Fruit fly (Drosophila melanogaster) whole organism, wandering third instar larva: Measurements from ENCODE around the gene Nedd8.
A peak's percentile ranks its signal among the peaks of the same experiment; 100 is the strongest.

Experiments used
- Abd-B ChIP-seq: fragments of >200 bp; optimal IDR thresholded peaks from 2 replicates; lab custom pipeline; 2017; ENCODE audit warnings: missing biosample characterization, missing genetic modification characterization
- CG32264 ChIP-seq: fragments of 200-800 bp; sonication (Bioruptor generic); optimal IDR thresholded peaks from 2 replicates; lab custom pipeline; 2016; ENCODE audit warnings: missing biosample characterization, missing genetic modification characterization
- CG9705 ChIP-seq: fragments of 200-800 bp; sonication (Bioruptor generic); optimal IDR thresholded peaks from 2 replicates; lab custom pipeline; 2018; ENCODE audit warnings: missing biosample characterization, mild to moderate bottlenecking, missing genetic modification characterization
- CrebA ChIP-seq: fragments of 200-800 bp; sonication (Bioruptor generic); optimal IDR thresholded peaks from 2 replicates; lab custom pipeline; 2016; ENCODE audit warnings: missing biosample characterization, mild to moderate bottlenecking, missing genetic modification characterization, borderline replicate concordance
- Dif ChIP-seq: fragments of 200-275, 200-300 bp; sonication (Bioruptor generic); optimal IDR thresholded peaks from 2 replicates; lab custom pipeline; 2018; ENCODE audit warnings: missing biosample characterization, missing genetic modification characterization; ENCODE audit not compliant: partially characterized antibody
- GATAd ChIP-seq: sonication (Bioruptor generic); optimal IDR thresholded peaks from 2 replicates; lab custom pipeline; 2016; ENCODE audit warnings: missing biosample characterization, missing genetic modification characterization
- HLH106 ChIP-seq: fragments of 200-800 bp; optimal IDR thresholded peaks from 3 replicates; lab custom pipeline; 2019; ENCODE audit warnings: missing biosample characterization, mild to moderate bottlenecking, missing genetic modification characterization, moderate library complexity
- Hnf4 ChIP-seq: fragments of 200-800 bp; sonication (Bioruptor generic); optimal IDR thresholded peaks from 2 replicates; lab custom pipeline; 2016; ENCODE audit warnings: missing biosample characterization, mild to moderate bottlenecking, missing genetic modification characterization
- Hr78 ChIP-seq: fragments of >200 bp; optimal IDR thresholded peaks from 2 replicates; lab custom pipeline; 2017; ENCODE audit warnings: missing biosample characterization, missing genetic modification characterization
- Hr83 ChIP-seq: fragments of 200-300 bp; sonication (Bioruptor generic); optimal IDR thresholded peaks from 2 replicates; lab custom pipeline; 2016; ENCODE audit warnings: missing biosample characterization, mild to moderate bottlenecking, missing genetic modification characterization, moderate library complexity; ENCODE audit not compliant: poor library complexity, severe bottlenecking
- Jra ChIP-seq: sonication (Bioruptor generic); optimal IDR thresholded peaks from 2 replicates; lab custom pipeline; 2016; ENCODE audit warnings: missing biosample characterization, missing genetic modification characterization
- Myc ChIP-seq: fragments of >200 bp; optimal IDR thresholded peaks from 2 replicates; lab custom pipeline; 2017
- N ChIP-seq: fragments of >200 bp; optimal IDR thresholded peaks from 2 replicates; lab custom pipeline; 2018; ENCODE audit warnings: missing biosample characterization, missing external identifiers, missing genetic modification characterization
- OdsH ChIP-seq: fragments of 200-800 bp; sonication (Bioruptor generic); optimal IDR thresholded peaks from 2 replicates; lab custom pipeline; 2016; ENCODE audit warnings: missing biosample characterization, mild to moderate bottlenecking, missing genetic modification characterization
- Sp1 ChIP-seq: fragments of 200-800 bp; sonication (Bioruptor generic); optimal IDR thresholded peaks from 3 replicates; lab custom pipeline; 2019; ENCODE audit warnings: missing biosample characterization, mild to moderate bottlenecking, missing genetic modification characterization, moderate library complexity
- Vsx2 ChIP-seq: fragments of 200-300, 225-300 bp; sonication (Bioruptor generic); optimal IDR thresholded peaks from 2 replicates; lab custom pipeline; 2018; ENCODE audit warnings: missing biosample characterization, missing genetic modification characterization; ENCODE audit not compliant: partially characterized antibody
- br ChIP-seq: fragments of 200-800 bp; sonication (Bioruptor generic); optimal IDR thresholded peaks from 2 replicates; lab custom pipeline; 2016; ENCODE audit warnings: missing biosample characterization, missing genetic modification characterization
- brk ChIP-seq: fragments of 200-800 bp; sonication (Bioruptor generic); optimal IDR thresholded peaks from 2 replicates; lab custom pipeline; 2016; ENCODE audit warnings: missing biosample characterization, mild to moderate bottlenecking, missing genetic modification characterization
- dl ChIP-seq, 2 experiments: fragments of 175-275, 200-275 bp in 1 of 2; fragments of 200-275 bp in 1 of 2; sonication (Bioruptor generic); optimal IDR thresholded peaks; lab custom pipeline; 2018; ENCODE audit warnings: mild to moderate bottlenecking in 2 of 2, missing biosample characterization in 2 of 2, missing genetic modification characterization in 2 of 2, moderate library complexity in 2 of 2; ENCODE audit not compliant: partially characterized antibody in 2 of 2, insufficient read depth in 1 of 2
- dmrt93B ChIP-seq: fragments of 200-800 bp; sonication (Bioruptor generic); optimal IDR thresholded peaks from 2 replicates; lab custom pipeline; 2018; ENCODE audit warnings: missing biosample characterization, mild to moderate bottlenecking, missing genetic modification characterization
- ey ChIP-seq: fragments of 200-800 bp; sonication (Bioruptor generic); optimal IDR thresholded peaks from 2 replicates; lab custom pipeline; 2016; ENCODE audit warnings: missing biosample characterization, missing genetic modification characterization
- foxo ChIP-seq, 2 experiments: fragments of 200-800 bp; sonication (Bioruptor generic); optimal IDR thresholded peaks; 2 replicates in 1 of 2; 3 replicates in 1 of 2; lab custom pipeline; 2016 to 2017; ENCODE audit warnings: missing biosample characterization in 2 of 2, missing genetic modification characterization in 2 of 2
- fru ChIP-seq: fragments of 200-800 bp; sonication (Bioruptor generic); optimal IDR thresholded peaks from 3 replicates; lab custom pipeline; 2016; ENCODE audit warnings: missing biosample characterization, mild to moderate bottlenecking, missing genetic modification characterization
- h ChIP-seq: fragments of 200-800 bp; sonication (Bioruptor generic); optimal IDR thresholded peaks from 3 replicates; lab custom pipeline; 2016; ENCODE audit warnings: missing biosample characterization, mild to moderate bottlenecking, missing genetic modification characterization
- jim ChIP-seq: fragments of 175-275, 200-325 bp; sonication (Bioruptor generic); optimal IDR thresholded peaks from 2 replicates; lab custom pipeline; 2016; ENCODE audit warnings: missing biosample characterization, mild to moderate bottlenecking, missing genetic modification characterization
- pan ChIP-seq: fragments of >200 bp; optimal IDR thresholded peaks from 2 replicates; lab custom pipeline; 2017
- psq ChIP-seq: fragments of 200-800 bp; sonication (Bioruptor generic); optimal IDR thresholded peaks from 3 replicates; lab custom pipeline; 2017; ENCODE audit warnings: missing biosample characterization, mild to moderate bottlenecking, missing genetic modification characterization, moderate library complexity
- rgr ChIP-seq: fragments of 200-800 bp; sonication (Bioruptor generic); optimal IDR thresholded peaks from 3 replicates; lab custom pipeline; 2016; ENCODE audit warnings: missing biosample characterization, mild to moderate bottlenecking, missing genetic modification characterization
- sage ChIP-seq: fragments of 200-800 bp; sonication (Bioruptor generic); optimal IDR thresholded peaks from 2 replicates; lab custom pipeline; 2016; ENCODE audit warnings: missing biosample characterization, mild to moderate bottlenecking, missing genetic modification characterization
- sv ChIP-seq: fragments of 200-800 bp; sonication (Bioruptor generic); optimal IDR thresholded peaks from 3 replicates; lab custom pipeline; 2016; ENCODE audit warnings: missing biosample characterization, missing genetic modification characterization
- tai ChIP-seq: sonication (Bioruptor generic); optimal IDR thresholded peaks from 2 replicates; lab custom pipeline; 2016; ENCODE audit warnings: missing biosample characterization, missing genetic modification characterization
- woc ChIP-seq: sonication (Bioruptor generic); optimal IDR thresholded peaks from 2 replicates; lab custom pipeline; 2016; ENCODE audit warnings: missing biosample characterization, mild to moderate bottlenecking, missing genetic modification characterization

Nedd8 gene

dm6 chr2L:18987078-18987895 is 35.6 kb upstream of the Nedd8 start, which contains the start of the genes Swip-1 and EMC5 (continued):
- TF ChIP-seq ey (GFP tag; lab: Kevin White, UChicago), result no peak
- TF ChIP-seq Hnf4 (GFP tag; lab: Kevin White, UChicago), result peak; percentile 37
- peak; percentile 17 for TF ChIP-seq CG9705 (GFP tag; lab: Kevin White, UChicago)
- no peak for TF ChIP-seq CG32264
- no peak for TF ChIP-seq GATAd
- peak; percentile 50 for TF ChIP-seq brk (GFP tag; lab: Kevin White, UChicago)
- peak; percentile 77 for TF ChIP-seq HLH106 (tag; lab: Kevin White, UChicago)
- TF ChIP-seq Abd-B, result no peak
- peak; percentile 47 for TF ChIP-seq psq (GFP tag; lab: Kevin White, UChicago)
- TF ChIP-seq CrebA (GFP tag; lab: Kevin White, UChicago), result no peak
- TF ChIP-seq Hr78 (GFP tag; lab: Kevin White, UChicago), result no peak

dm6 chr2L:18986125-18986498 is 34.5 kb upstream of the Nedd8 start:
- TF ChIP-seq jim, result no peak
- TF ChIP-seq GATAd, result no peak
- no peak for TF ChIP-seq dmrt93B
- TF ChIP-seq Sp1 (GFP tag; lab: Kevin White, UChicago), result no peak
- TF ChIP-seq pan (lab: Kevin White, UChicago), result no peak
- TF ChIP-seq tai (GFP tag; lab: Kevin White, UChicago), result no peak
- no peak for TF ChIP-seq Vsx2
- no peak for TF ChIP-seq N (GFP tag; lab: Kevin White, UChicago)
- no peak for TF ChIP-seq foxo (GFP tag; optimal IDR thresholded peaks at IDR 0.05; lab: Kevin White, UChicago)
- no peak for TF ChIP-seq ey (GFP tag; lab: Kevin White, UChicago)
- TF ChIP-seq brk (GFP tag; lab: Kevin White, UChicago), result no peak
- TF ChIP-seq h (GFP tag; lab: Kevin White, UChicago), result no peak
- TF ChIP-seq br (GFP tag; lab: Kevin White, UChicago), result no peak

- TF ChIP-seq tai (GFP tag; lab: Kevin White, UChicago) (no peak), Abd-B (no peak), fru (peak; percentile 20), HLH106 (tag; lab: Kevin White, UChicago) (peak; percentile 42), br (GFP tag; lab: Kevin White, UChicago) (peak; percentile 8), Jra (no peak), foxo (GFP tag; optimal IDR thresholded peaks at IDR 0.05; lab: Kevin White, UChicago) (peak in 1 of 2 experiments; percentile 30), h (GFP tag; lab: Kevin White, UChicago) (peak; percentile 32), OdsH (GFP tag; lab: Kevin White, UChicago) (peak; percentile 22)
- TF ChIP-seq, all 38 proteins: peak for 6
Measured at dm6 chr2L:18985201-18986124, 33.8 kb upstream of the Nedd8 start.

dm6 chr2L:18984158-18984557 is 32.5 kb upstream of the Nedd8 start:
- TF ChIP-seq CG9705 (GFP tag; lab: Kevin White, UChicago) (no peak), HLH106 (tag; lab: Kevin White, UChicago) (no peak), woc (GFP tag; lab: Kevin White, UChicago) (no peak), CrebA (GFP tag; lab: Kevin White, UChicago) (no peak)

dm6 chr2L:18982826-18983758 is 31.5 kb upstream of the Nedd8 start:
- TF ChIP-seq Myc (lab: Kevin White, UChicago) (no peak), Dif (GFP tag; lab: Kevin White, UChicago) (no peak), Sp1 (GFP tag; lab: Kevin White, UChicago) (peak; percentile 4), CG9705 (GFP tag; lab: Kevin White, UChicago) (no peak), psq (GFP tag; lab: Kevin White, UChicago) (no peak), rgr (GFP tag; lab: Kevin White, UChicago) (no peak), br (GFP tag; lab: Kevin White, UChicago) (peak; percentile 28), sv (GFP tag; lab: Kevin White, UChicago) (no peak), OdsH (GFP tag; lab: Kevin White, UChicago) (no peak), HLH106 (tag; lab: Kevin White, UChicago) (peak; percentile 11), Abd-B (no peak), Hr78 (GFP tag; lab: Kevin White, UChicago) (no peak), fru (no peak), sage (no peak), foxo (GFP tag; optimal IDR thresholded peaks at IDR 0.05; lab: Kevin White, UChicago) (peak in 1 of 2 experiments; percentile 19), CG32264 (no peak), dmrt93B (no peak), woc (GFP tag; lab: Kevin White, UChicago) (peak; percentile 14), brk (GFP tag; lab: Kevin White, UChicago) (no peak), Hr83 (GFP tag; lab: Kevin White, UChicago) (no peak), h (GFP tag; lab: Kevin White, UChicago) (no peak), dl (GFP tag; optimal IDR thresholded peaks at IDR 0.05; lab: Kevin White, UChicago; ENCODE audit: insufficient read depth in 1 of 2, partially characterized antibody in 2 of 2) (no peak), N (GFP tag; lab: Kevin White, UChicago) (no peak), Hnf4 (GFP tag; lab: Kevin White, UChicago) (no peak)
